Fruit fly (Drosophila melanogaster): Measurements from ENCODE around the gene BTBD9.
A peak's percentile ranks its signal among the peaks of the same experiment; 100 is the strongest.

dm6 chrX:10756026-10756561 is 12.2 kb upstream of the BTBD9 start:
- TF ChIP-seq Pif1A (GFP tag; optimal IDR thresholded peaks at IDR 0.05) (no peak), CG34367 (tag; optimal IDR thresholded peaks at IDR 0.05) (no peak), gl (tag; optimal IDR thresholded peaks at IDR 0.05) (no peak), CG8301 (tag; optimal IDR thresholded peaks at IDR 0.05) (peak; percentile 4), CG9948 (tag; optimal IDR thresholded peaks at IDR 0.05) (peak; percentile 13), CG32121 (GFP tag; IDR thresholded peaks at IDR 0.05) (no peak), CG14655 (GFP tag; optimal IDR thresholded peaks at IDR 0.05) (no peak), D1 (tag; optimal IDR thresholded peaks at IDR 0.05) (no peak), Ets98B (GFP tag; IDR thresholded peaks at IDR 0.05) (no peak), CG13204 (GFP tag; optimal IDR thresholded peaks at IDR 0.05) (no peak), CG10348 (GFP tag; IDR thresholded peaks at IDR 0.05) (no peak)
